Fruit fly (Drosophila melanogaster) whole organism, embryonic: ENCODE results near the gene CCHa2.

ENCODE experiments used
- BtbVII ChIP-seq: fragments of 200-800 bp; sonication (Bioruptor generic); optimal IDR thresholded peaks from 3 replicates; lab custom pipeline; 2017; ENCODE audit warnings: missing biosample characterization, mild to moderate bottlenecking, missing genetic modification characterization
- C15 ChIP-seq: fragments of 200-800 bp; sonication (Bioruptor generic); IDR thresholded peaks from 3 replicates; pipeline ENCODE4 v1.3.6; 2022; ENCODE audit warnings: missing biosample characterization, missing genetic modification characterization
- CG11456 ChIP-seq: fragments of 200-800 bp; sonication (Bioruptor generic); IDR thresholded peaks from 3 replicates; pipeline ENCODE4 v1.3.6; 2022; ENCODE audit warnings: missing biosample characterization, missing genetic modification characterization
- CG12744 ChIP-seq: fragments of 200-800 bp; sonication (Bioruptor generic); optimal IDR thresholded peaks from 2 replicates; lab custom pipeline; 2016; ENCODE audit warnings: missing biosample characterization, missing genetic modification characterization
- CG1529 ChIP-seq: fragments of 200-800 bp; sonication (Bioruptor generic); optimal IDR thresholded peaks from 3 replicates; lab custom pipeline; 2018; ENCODE audit warnings: missing biosample characterization, missing genetic modification characterization
- CG15479 ChIP-seq: fragments of 200-800 bp; sonication (Bioruptor generic); optimal IDR thresholded peaks from 3 replicates; lab custom pipeline; 2019; ENCODE audit warnings: missing biosample characterization, mild to moderate bottlenecking, missing genetic modification characterization, moderate library complexity
- CG15696 ChIP-seq: fragments of 200-800 bp; sonication (Bioruptor generic); optimal IDR thresholded peaks from 2 replicates; lab custom pipeline; 2019; ENCODE audit warnings: missing biosample characterization, mild to moderate bottlenecking, missing genetic modification characterization, moderate library complexity
- CG1603 ChIP-seq: fragments of 200-800 bp; sonication (Bioruptor generic); optimal IDR thresholded peaks from 2 replicates; lab custom pipeline; 2019; ENCODE audit warnings: missing biosample characterization, mild to moderate bottlenecking, missing genetic modification characterization, moderate library complexity
- CG2712 ChIP-seq: fragments of 200-800 bp; optimal IDR thresholded peaks from 3 replicates; lab custom pipeline; 2019; ENCODE audit warnings: missing biosample characterization, mild to moderate bottlenecking, missing genetic modification characterization, moderate library complexity
- CG31224 ChIP-seq: fragments of 200-800 bp; sonication (Bioruptor generic); IDR thresholded peaks from 2 replicates; pipeline ENCODE4 v1.3.6; 2022; ENCODE audit warnings: missing biosample characterization, missing genetic modification characterization
- CG42726 ChIP-seq: fragments of 200-800 bp; sonication (Bioruptor generic); IDR thresholded peaks from 2 replicates; pipeline ENCODE4 v1.3.6; 2022; ENCODE audit warnings: missing biosample characterization, missing genetic modification characterization; ENCODE audit not compliant: partially characterized antibody
- CG5245 ChIP-seq: fragments of 200-800 bp; sonication (Bioruptor generic); optimal IDR thresholded peaks from 3 replicates; lab custom pipeline; 2016; ENCODE audit warnings: missing biosample characterization, missing genetic modification characterization
- CG5953 ChIP-seq: fragments of 200-800 bp; sonication (Bioruptor generic); IDR thresholded peaks from 2 replicates; pipeline ENCODE4 v1.3.6; 2022; ENCODE audit warnings: missing biosample characterization, missing genetic modification characterization
- CG6854 ChIP-seq: fragments of 200-800 bp; sonication (Bioruptor generic); optimal IDR thresholded peaks from 3 replicates; lab custom pipeline; 2017; ENCODE audit warnings: missing biosample characterization, mild to moderate bottlenecking, missing genetic modification characterization
- CG7271 ChIP-seq: fragments of 200-800 bp; sonication (Bioruptor generic); optimal IDR thresholded peaks from 2 replicates; lab custom pipeline; 2018; ENCODE audit warnings: missing biosample characterization, mild to moderate bottlenecking, missing genetic modification characterization, moderate library complexity
- CG9797 ChIP-seq: fragments of 200-800 bp; sonication (Bioruptor generic); optimal IDR thresholded peaks from 3 replicates; lab custom pipeline; 2018; ENCODE audit warnings: missing biosample characterization, mild to moderate bottlenecking, missing genetic modification characterization
- CG9817 ChIP-seq: fragments of 200-800 bp; sonication (Bioruptor generic); optimal IDR thresholded peaks from 2 replicates; lab custom pipeline; 2018; ENCODE audit warnings: missing biosample characterization, mild to moderate bottlenecking, missing genetic modification characterization, moderate library complexity
- CG9932 ChIP-seq: fragments of 200-800 bp; sonication (Bioruptor generic); IDR thresholded peaks from 2 replicates; pipeline ENCODE4 v1.3.6; 2022; ENCODE audit warnings: missing biosample characterization, missing genetic modification characterization
- CTCF ChIP-seq: fragments of 200-800 bp; sonication (Bioruptor generic); optimal IDR thresholded peaks from 2 replicates; lab custom pipeline; 2017; ENCODE audit warnings: missing biosample characterization, mild to moderate bottlenecking, missing genetic modification characterization, moderate library complexity
- D19A ChIP-seq: fragments of 200-800 bp; optimal IDR thresholded peaks from 3 replicates; lab custom pipeline; 2019; ENCODE audit warnings: missing biosample characterization, mild to moderate bottlenecking, missing genetic modification characterization, moderate library complexity
- Dek ChIP-seq: fragments of 200-800 bp; sonication (Bioruptor generic); optimal IDR thresholded peaks from 3 replicates; lab custom pipeline; 2019; ENCODE audit warnings: missing biosample characterization, mild to moderate bottlenecking, missing genetic modification characterization, moderate library complexity
- Dp ChIP-seq: fragments of 200-800 bp; sonication (Bioruptor generic); optimal IDR thresholded peaks from 2 replicates; lab custom pipeline; 2018; ENCODE audit warnings: missing biosample characterization, mild to moderate bottlenecking, missing genetic modification characterization, moderate library complexity
- E2f2 ChIP-seq: fragments of 200-800 bp; sonication (Bioruptor generic); IDR thresholded peaks from 2 replicates; pipeline ENCODE4 v1.3.6; 2022; ENCODE audit warnings: missing biosample characterization, missing genetic modification characterization
- H15 ChIP-seq: fragments of 200-800 bp; sonication (Bioruptor generic); IDR thresholded peaks from 3 replicates; pipeline ENCODE4 v1.3.6; 2022; ENCODE audit warnings: missing biosample characterization, missing genetic modification characterization
- Hmx ChIP-seq: fragments of 200-800 bp; sonication (Bioruptor generic); optimal IDR thresholded peaks from 2 replicates; lab custom pipeline; 2016; ENCODE audit warnings: missing biosample characterization, missing genetic modification characterization
- Mes4 ChIP-seq: fragments of 200-800 bp; sonication (Bioruptor generic); optimal IDR thresholded peaks from 2 replicates; lab custom pipeline; 2016; ENCODE audit warnings: missing biosample characterization, missing genetic modification characterization
- Myb ChIP-seq: fragments of 200-800 bp; sonication (Bioruptor generic); optimal IDR thresholded peaks from 2 replicates; lab custom pipeline; 2016; ENCODE audit warnings: missing biosample characterization, missing genetic modification characterization
- NFAT ChIP-seq: fragments of 200-800 bp; sonication (Bioruptor generic); IDR thresholded peaks from 2 replicates; pipeline ENCODE4 v1.3.6; 2022; ENCODE audit warnings: missing biosample characterization, missing genetic modification characterization
- NK7.1 ChIP-seq: fragments of 200-800 bp; sonication (Bioruptor generic); optimal IDR thresholded peaks from 3 replicates; lab custom pipeline; 2016; ENCODE audit warnings: missing biosample characterization, missing genetic modification characterization
- Rfx ChIP-seq: fragments of 200-800 bp; sonication (Bioruptor generic); IDR thresholded peaks from 2 replicates; pipeline ENCODE4 v1.3.6; 2022; ENCODE audit warnings: missing biosample characterization, missing genetic modification characterization
- Sry-β ChIP-seq: fragments of 200-800 bp; sonication (Bioruptor generic); optimal IDR thresholded peaks from 2 replicates; lab custom pipeline; 2018; ENCODE audit warnings: missing biosample characterization, mild to moderate bottlenecking, missing genetic modification characterization, moderate library complexity
- ase ChIP-seq: fragments of 200-800 bp; sonication (Bioruptor generic); IDR thresholded peaks from 3 replicates; pipeline ENCODE4 v1.3.6; 2022; ENCODE audit warnings: missing biosample characterization, missing genetic modification characterization
- ato ChIP-seq: fragments of 200-800 bp; sonication (Bioruptor generic); IDR thresholded peaks from 2 replicates; pipeline ENCODE4 v1.3.6; 2022; ENCODE audit warnings: missing biosample characterization, missing genetic modification characterization; ENCODE audit not compliant: partially characterized antibody
- chm ChIP-seq: fragments of 200-800 bp; sonication (Bioruptor generic); IDR thresholded peaks from 2 replicates; pipeline ENCODE4 v1.3.6; 2022; ENCODE audit warnings: missing biosample characterization, missing genetic modification characterization
- corto ChIP-seq: fragments of 200-800 bp; sonication (Bioruptor generic); optimal IDR thresholded peaks from 2 replicates; lab custom pipeline; 2016; ENCODE audit warnings: missing biosample characterization, mild to moderate bottlenecking, missing genetic modification characterization, moderate library complexity
- crol ChIP-seq: fragments of 200-800 bp; sonication (Bioruptor generic); IDR thresholded peaks from 2 replicates; pipeline ENCODE4 v1.3.6; 2022; ENCODE audit warnings: missing biosample characterization, missing genetic modification characterization
- crp ChIP-seq, 2 experiments: fragments of 200-800 bp; sonication (Bioruptor generic); optimal IDR thresholded peaks; 2 replicates in 1 of 2; 3 replicates in 1 of 2; lab custom pipeline; 2017; ENCODE audit warnings: missing biosample characterization in 2 of 2, missing genetic modification characterization in 2 of 2, mild to moderate bottlenecking in 1 of 2, moderate library complexity in 1 of 2
- cwo ChIP-seq: fragments of 200-800 bp; sonication (Bioruptor generic); optimal IDR thresholded peaks from 3 replicates; lab custom pipeline; 2017; ENCODE audit warnings: missing biosample characterization, missing genetic modification characterization, mild to moderate bottlenecking, moderate library complexity, missing genetic modification reagents
- disco-r ChIP-seq: fragments of 200-800 bp; sonication (Bioruptor generic); optimal IDR thresholded peaks from 2 replicates; lab custom pipeline; 2016; ENCODE audit warnings: missing biosample characterization, missing genetic modification characterization
- dmrt99B ChIP-seq: fragments of 200-800 bp; sonication (Bioruptor generic); optimal IDR thresholded peaks from 2 replicates; lab custom pipeline; 2018; ENCODE audit warnings: missing biosample characterization, mild to moderate bottlenecking, missing genetic modification characterization, moderate library complexity
- dpn ChIP-seq, 2 experiments: fragments of 200-800 bp; sonication (Bioruptor generic); optimal IDR thresholded peaks; 3 replicates each; lab custom pipeline; 2016; ENCODE audit warnings: missing biosample characterization in 2 of 2, missing genetic modification characterization in 2 of 2
- emc ChIP-seq: fragments of 200-800 bp; sonication (Bioruptor generic); optimal IDR thresholded peaks from 2 replicates; lab custom pipeline; 2016; ENCODE audit warnings: missing biosample characterization, missing genetic modification characterization
- eyg ChIP-seq: fragments of 200-800 bp; sonication (Bioruptor generic); optimal IDR thresholded peaks from 3 replicates; lab custom pipeline; 2016; ENCODE audit warnings: missing biosample characterization, missing genetic modification characterization
- fd64A ChIP-seq: fragments of 200-800 bp; sonication (Bioruptor generic); optimal IDR thresholded peaks from 3 replicates; lab custom pipeline; 2018; ENCODE audit warnings: missing biosample characterization, mild to moderate bottlenecking, missing genetic modification characterization
- pzg ChIP-seq: fragments of 200-800 bp; sonication (Bioruptor generic); optimal IDR thresholded peaks from 3 replicates; lab custom pipeline; 2018; ENCODE audit warnings: missing biosample characterization, mild to moderate bottlenecking, missing genetic modification characterization, moderate library complexity
- row ChIP-seq: fragments of 200-800 bp; sonication (Bioruptor generic); IDR thresholded peaks from 3 replicates; pipeline ENCODE4 v1.3.6; 2022; ENCODE audit warnings: missing biosample characterization, missing genetic modification characterization
- scrt ChIP-seq: fragments of 200-800 bp; sonication (Bioruptor generic); optimal IDR thresholded peaks from 2 replicates; lab custom pipeline; 2018; ENCODE audit warnings: missing biosample characterization, mild to moderate bottlenecking, missing genetic modification characterization, moderate library complexity
- sens-2 ChIP-seq: fragments of 200-800 bp; sonication (Bioruptor generic); IDR thresholded peaks from 2 replicates; pipeline ENCODE4 v1.3.6; 2022; ENCODE audit warnings: missing biosample characterization, missing genetic modification characterization
- ssp ChIP-seq: fragments of 200-800 bp; sonication (Bioruptor generic); IDR thresholded peaks from 2 replicates; pipeline ENCODE4 v1.3.6; 2022; ENCODE audit warnings: missing biosample characterization, missing genetic modification characterization
- usp ChIP-seq: fragments of >200 bp; optimal IDR thresholded peaks from 2 replicates; lab custom pipeline; 2017; ENCODE audit warnings: missing biosample characterization, missing genetic modification characterization
- z ChIP-seq: fragments of 200-800 bp; sonication (Bioruptor generic); IDR thresholded peaks from 3 replicates; pipeline ENCODE4 v1.3.6; 2022; ENCODE audit warnings: missing biosample characterization, missing genetic modification characterization
- zfh2 ChIP-seq: fragments of 200-800 bp; sonication (Bioruptor generic); optimal IDR thresholded peaks from 2 replicates; lab custom pipeline; 2016; ENCODE audit warnings: missing biosample characterization, missing genetic modification characterization

The CCHa2 gene

DNA sequence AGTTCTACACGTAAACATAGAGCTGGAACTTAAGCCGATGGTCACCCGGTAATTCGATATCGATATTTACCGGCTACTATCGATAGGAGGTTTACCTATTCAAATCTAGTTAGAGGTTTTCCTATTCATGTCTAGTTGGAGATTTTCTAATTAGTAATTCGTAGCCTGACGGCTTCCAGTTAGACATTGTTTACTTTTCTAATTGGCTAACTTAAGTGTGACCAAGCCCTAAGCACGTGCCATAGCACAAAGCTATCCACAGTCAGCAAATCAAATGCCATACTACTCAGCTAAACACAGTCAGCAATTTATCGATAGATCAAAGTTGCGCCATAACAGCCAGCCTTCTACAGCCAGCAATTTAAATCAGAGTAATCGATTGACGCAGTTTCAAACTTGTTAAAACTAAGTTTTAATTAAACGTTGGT lies 8.0 kb upstream of the CCHa2 start, which contains the start of gene Dpm3 (continued):
- TF ChIP-seq crol (GFP tag; lab: Robert Waterston, UW) (no peak), z (GFP tag; lab: Robert Waterston, UW) (no peak), pzg (GFP tag; lab: Kevin White, UChicago) (peak; percentile 96), Rfx (GFP tag; lab: Robert Waterston, UW) (peak; percentile 49), BtbVII (GFP tag; lab: Kevin White, UChicago) (no peak), CG1529 (no peak), cwo (GFP tag; lab: Kevin White, UChicago) (no peak), crp (GFP tag; optimal IDR thresholded peaks at IDR 0.05; lab: Kevin White, UChicago) (peak in 1 of 2 experiments; percentile 18), H15 (no peak), Mes4 (GFP tag; lab: Kevin White, UChicago) (no peak), dmrt99B (tag; lab: Kevin White, UChicago) (no peak), ssp (GFP tag; lab: Robert Waterston, UW) (no peak), Dp (peak; percentile 97), Myb (GFP tag; lab: Kevin White, UChicago) (peak; percentile 97), eyg (peak; percentile 23), CG15479 (no peak), zfh2 (GFP tag; lab: Kevin White, UChicago) (peak; percentile 57), NFAT (peak; percentile 27; the same call in 1 of the 2 replicates), CG42726 (peak; percentile 84), fd64A (GFP tag; lab: Kevin White, UChicago) (no peak), CTCF (GFP tag; lab: Kevin White, UChicago) (no peak), D19A (tag; lab: Kevin White, UChicago) (no peak), CG5245 (GFP tag; lab: Kevin White, UChicago) (no peak), CG9797 (peak; percentile 92), CG7271 (tag; lab: Kevin White, UChicago) (no peak), CG6854 (GFP tag; lab: Kevin White, UChicago) (no peak), C15 (GFP tag; lab: Robert Waterston, UW) (no peak), CG31224 (GFP tag; lab: Robert Waterston, UW) (no peak), CG11456 (GFP tag; lab: Robert Waterston, UW) (no peak), CG9817 (tag; lab: Kevin White, UChicago) (peak; percentile 40), Hmx (GFP tag; lab: Kevin White, UChicago) (no peak), sens-2 (GFP tag; lab: Robert Waterston, UW) (no peak), row (peak; percentile 60), usp (no peak), NK7.1 (GFP tag; lab: Kevin White, UChicago) (no peak), Dek (tag; lab: Kevin White, UChicago) (peak; percentile 40), emc (GFP tag; lab: Kevin White, UChicago) (no peak), disco-r (no peak), CG9932 (peak; percentile 68), E2f2 (GFP tag; lab: Robert Waterston, UW) (peak; percentile 96), CG1603 (tag; lab: Kevin White, UChicago) (peak; percentile 86), CG15696 (peak; percentile 43), Sry-β (GFP tag; lab: Kevin White, UChicago) (peak; percentile 31), CG5953 (GFP tag; lab: Robert Waterston, UW) (no peak), ato (GFP tag; lab: Robert Waterston, UW) (peak; percentile 94), corto (no peak), scrt (GFP tag; lab: Kevin White, UChicago) (no peak), dpn (GFP tag; optimal IDR thresholded peaks at IDR 0.05; lab: Kevin White, UChicago) (peak; percentile 56 to 65), CG12744 (GFP tag; lab: Kevin White, UChicago) (no peak), ase (no peak), chm (GFP tag; lab: Robert Waterston, UW) (no peak), CG2712 (tag; lab: Kevin White, UChicago) (peak; percentile 65)
